Worm (Caenorhabditis elegans): ENCODE data around the gene K04C2.8.

The K04C2.8 gene

ce11 chrIII:6857390-6857848, 12.7 kb upstream of the K04C2.8 start (continued):
- TF ChIP-seq dpl-1 (GFP tag; optimal IDR thresholded peaks at IDR 0.05), result peak; percentile 16
- no peak for TF ChIP-seq rbr-2 (tag; optimal IDR thresholded peaks at IDR 0.05)
- no peak for TF ChIP-seq ztf-11 (tag; optimal IDR thresholded peaks at IDR 0.05)
- TF ChIP-seq dmd-8 (GFP tag; IDR thresholded peaks at IDR 0.05), result no peak
- TF ChIP-seq fkh-10 (GFP tag; optimal IDR thresholded peaks at IDR 0.05), result no peak
- TF ChIP-seq mdl-1 (tag; optimal IDR thresholded peaks at IDR 0.05), result peak; percentile 65 to 86
- TF ChIP-seq vab-7 (GFP tag; IDR thresholded peaks at IDR 0.05), result no peak
- no peak for TF ChIP-seq mdt-29 (GFP tag; IDR thresholded peaks at IDR 0.05)
- TF ChIP-seq egl-43 (GFP tag; IDR thresholded peaks at IDR 0.05), result no peak
- TF ChIP-seq ceh-28 (tag; optimal IDR thresholded peaks at IDR 0.05), result no peak
- peak; percentile 5 to 30 for TF ChIP-seq lsy-2 (tag; optimal IDR thresholded peaks at IDR 0.05)
- no peak for TF ChIP-seq ZK546.5 (tag; optimal IDR thresholded peaks at IDR 0.05)
- TF ChIP-seq lin-29 (GFP tag; IDR thresholded peaks at IDR 0.05), result no peak
- TF ChIP-seq lin-13 (GFP tag; optimal IDR thresholded peaks at IDR 0.05), result no peak
- no peak for TF ChIP-seq madf-5 (GFP tag; IDR thresholded peaks at IDR 0.05)
- TF ChIP-seq pha-4 (GFP tag; IDR thresholded peaks at IDR 0.05), result no peak
- peak; percentile 80 for TF ChIP-seq pha-4 (tag; optimal IDR thresholded peaks at IDR 0.05)
- no peak for TF ChIP-seq ZK337.2 (GFP tag; IDR thresholded peaks at IDR 0.05)
- no peak for TF ChIP-seq Y75B8A.6 (GFP tag; IDR thresholded peaks at IDR 0.05)
- no peak for TF ChIP-seq zag-1 (tag; optimal IDR thresholded peaks at IDR 0.05)
- TF ChIP-seq egl-27 (tag; optimal IDR thresholded peaks at IDR 0.05), result no peak
- no peak for TF ChIP-seq mxl-2 (GFP tag; conservative IDR thresholded peaks at IDR 0.05)
- TF ChIP-seq saeg-2 (GFP tag; IDR thresholded peaks at IDR 0.05), result no peak

ce11 chrIII:6859482-6859881, 10.6 kb upstream of the K04C2.8 start, which contains the start of gene clec-158:
clec-158 (minus strand) TSS chrIII:6859582.
- TF ChIP-seq tag-97 (GFP tag; IDR thresholded peaks at IDR 0.05) (no peak), zfp-2 (tag; optimal IDR thresholded peaks at IDR 0.05) (no peak), lin-39 (tag; optimal IDR thresholded peaks at IDR 0.05) (no peak), dmd-9 (GFP tag; IDR thresholded peaks at IDR 0.05) (no peak), spr-1 (tag; optimal IDR thresholded peaks at IDR 0.05) (no peak), Y105C5A.15 (GFP tag; IDR thresholded peaks at IDR 0.05) (no peak), lir-3 (tag; optimal IDR thresholded peaks at IDR 0.05) (no peak)

ce11 chrIII:6863901-6864300, 6.2 kb upstream of the K04C2.8 start, which contains the start of gene sma-3:
sma-3 (minus strand) TSS chrIII:6863968.
- TF ChIP-seq egl-43 (GFP tag; IDR thresholded peaks at IDR 0.05), result no peak
- TF ChIP-seq nhr-48 (tag; optimal IDR thresholded peaks at IDR 0.05), result no peak
- no peak for TF ChIP-seq arid-1 (GFP tag; conservative IDR thresholded peaks at IDR 0.05)
- TF ChIP-seq unc-39 (tag; optimal IDR thresholded peaks at IDR 0.05), result no peak
- no peak for TF ChIP-seq daf-16 (GFP tag; optimal IDR thresholded peaks at IDR 0.05)
- peak; percentile 91 for TF ChIP-seq daf-16 (tag; optimal IDR thresholded peaks at IDR 0.05)
- no peak for TF ChIP-seq nhr-25 (tag; optimal IDR thresholded peaks at IDR 0.05; ENCODE audit: borderline replicate concordance, insufficient read depth)
- TF ChIP-seq tag-97 (GFP tag; IDR thresholded peaks at IDR 0.05), result no peak
- no peak for TF ChIP-seq skn-1 (tag; optimal IDR thresholded peaks at IDR 0.05)
- no peak for TF ChIP-seq ctbp-1 (GFP tag; IDR thresholded peaks at IDR 0.05)
- no peak for TF ChIP-seq duxl-1 (tag; optimal IDR thresholded peaks at IDR 0.05; ENCODE audit: poor library complexity)
- peak; percentile 55; the same call in 1 of the 2 replicates for TF ChIP-seq lin-1 (GFP tag; IDR thresholded peaks at IDR 0.05)
- TF ChIP-seq R02D3.7 (tag; optimal IDR thresholded peaks at IDR 0.05), result no peak
- no peak for TF ChIP-seq daf-19 (GFP tag; conservative IDR thresholded peaks at IDR 0.05)
- no peak for TF ChIP-seq ztf-11 (tag; optimal IDR thresholded peaks at IDR 0.05)
- TF ChIP-seq nhr-41 (GFP tag; IDR thresholded peaks at IDR 0.05), result no peak
- no peak for TF ChIP-seq ztf-7 (tag; optimal IDR thresholded peaks at IDR 0.05)
- TF ChIP-seq ama-1 (optimal IDR thresholded peaks at IDR 0.05), result no peak
- no peak for TF ChIP-seq D1046.2 (GFP tag; IDR thresholded peaks at IDR 0.05)
- TF ChIP-seq Y75B8A.6 (GFP tag; IDR thresholded peaks at IDR 0.05), result no peak
- TF ChIP-seq ces-1 (GFP tag; optimal IDR thresholded peaks at IDR 0.05), result no peak
- no peak for TF ChIP-seq lir-3 (tag; optimal IDR thresholded peaks at IDR 0.05)
- peak; percentile 28 for TF ChIP-seq mep-1 (tag; optimal IDR thresholded peaks at IDR 0.05)
- TF ChIP-seq lsy-2 (tag; optimal IDR thresholded peaks at IDR 0.05), result no peak
- no peak for TF ChIP-seq hif-1 (tag; optimal IDR thresholded peaks at IDR 0.05)
- TF ChIP-seq nhr-28 (tag; optimal IDR thresholded peaks at IDR 0.05), result peak; percentile 83
- no peak for TF ChIP-seq pha-4 (GFP tag; IDR thresholded peaks at IDR 0.05)
- no peak for TF ChIP-seq pha-4 (tag; optimal IDR thresholded peaks at IDR 0.05)
